Worm (Caenorhabditis elegans) whole organism, early embryonic: ENCODE data around the gene F19C6.5.

ENCODE experiments used
- B0310.2 ChIP-seq: sonication (generic microtip); optimal IDR thresholded peaks from 2 replicates; lab custom pipeline; 2016; ENCODE audit warnings: mild to moderate bottlenecking, missing genetic modification characterization, missing compliant biosample characterization
- F13C5.2 ChIP-seq: sonication (generic microtip); optimal IDR thresholded peaks from 2 replicates; lab custom pipeline; 2017; ENCODE audit warnings: mild to moderate bottlenecking, missing genetic modification characterization, inconsistent platforms, missing compliant biosample characterization
- aly-1 ChIP-seq: sonication (generic microtip); optimal IDR thresholded peaks from 2 replicates; lab custom pipeline; 2016; ENCODE audit warnings: missing genetic modification characterization, missing compliant biosample characterization
- ama-1 ChIP-seq: fragments of 150-350 bp; optimal IDR thresholded peaks from 2 replicates; lab custom pipeline; 2014
- ceh-13 ChIP-seq: fragments of 200-800 bp; sonication (Bioruptor generic); optimal IDR thresholded peaks from 2 replicates; lab custom pipeline; 2018; ENCODE audit warnings: mild to moderate bottlenecking, missing genetic modification characterization, missing compliant biosample characterization
- ceh-36 ChIP-seq: sonication (generic microtip); optimal IDR thresholded peaks from 2 replicates; lab custom pipeline; 2016; ENCODE audit warnings: missing genetic modification characterization, inconsistent platforms, missing compliant biosample characterization
- ets-7 ChIP-seq: sonication (generic microtip); optimal IDR thresholded peaks from 2 replicates; lab custom pipeline; 2016; ENCODE audit warnings: missing genotype, missing genetic modification characterization, missing compliant biosample characterization
- flt-1 ChIP-seq: fragments of 200-800 bp; sonication (Bioruptor generic); IDR thresholded peaks from 2 replicates; pipeline ENCODE4 v1.3.6; 2022; ENCODE audit warnings: missing genetic modification characterization, missing compliant biosample characterization
- hmbx-1 ChIP-seq: sonication (generic microtip); optimal IDR thresholded peaks from 2 replicates; lab custom pipeline; 2016; ENCODE audit warnings: mild to moderate bottlenecking, missing genetic modification characterization, missing compliant biosample characterization
- hmg-4 ChIP-seq: fragments of 200-800 bp; sonication (Bioruptor generic); optimal IDR thresholded peaks from 2 replicates; lab custom pipeline; 2018; ENCODE audit warnings: mild to moderate bottlenecking, missing genetic modification characterization, missing compliant biosample characterization
- hnd-1 ChIP-seq: sonication (generic microtip); optimal IDR thresholded peaks from 2 replicates; lab custom pipeline; 2016; ENCODE audit warnings: missing genetic modification characterization, missing compliant biosample characterization
- pes-1 ChIP-seq: fragments of 200-800 bp; sonication (Bioruptor generic); IDR thresholded peaks from 2 replicates; pipeline ENCODE4 v1.3.6; 2022; ENCODE audit warnings: missing genetic modification reagents, missing genetic modification characterization, missing compliant biosample characterization
- scrt-1 ChIP-seq: fragments of 200-800 bp; sonication (Bioruptor generic); IDR thresholded peaks from 2 replicates; pipeline ENCODE4 v1.3.6; 2022; ENCODE audit warnings: missing genetic modification characterization, missing compliant biosample characterization
- sea-1 ChIP-seq: fragments of 200-800 bp; sonication (Bioruptor generic); conservative IDR thresholded peaks from 2 replicates; pipeline ENCODE4 v1.3.6; 2022; ENCODE audit warnings: missing genetic modification characterization, missing compliant biosample characterization
- tbx-11 ChIP-seq: fragments of 200-800 bp; sonication (Bioruptor generic); IDR thresholded peaks from 2 replicates; pipeline ENCODE4 v1.3.6; 2022; ENCODE audit warnings: missing genetic modification characterization, missing compliant biosample characterization
- tbx-37 ChIP-seq: fragments of 200-800 bp; sonication (Bioruptor generic); conservative IDR thresholded peaks from 2 replicates; pipeline ENCODE4 v1.3.6; 2022; ENCODE audit warnings: missing genetic modification reagents, missing genetic modification characterization, missing compliant biosample characterization
- tra-4 ChIP-seq: sonication (generic microtip); optimal IDR thresholded peaks from 2 replicates; lab custom pipeline; 2017; ENCODE audit warnings: missing genetic modification characterization, missing compliant biosample characterization

Gene F19C6.5

ce11 chrX:9984889-9985404, at the start of gene F19C6.5:
Gene F19C6.5 (minus strand): TSS chrX:9984939.
- TF ChIP-seq pes-1 (GFP tag; lab: Robert Waterston, UW) (no peak), tra-4 (tag; lab: Kevin White, UChicago) (no peak), ets-7 (tag; lab: Kevin White, UChicago) (no peak), hmg-4 (no peak), sea-1 (GFP tag; lab: Robert Waterston, UW) (no peak), aly-1 (tag; lab: Kevin White, UChicago) (no peak), ceh-36 (tag; lab: Kevin White, UChicago) (no peak), ceh-13 (GFP tag; lab: Kevin White, UChicago) (no peak), B0310.2 (tag; lab: Kevin White, UChicago) (no peak), tbx-37 (GFP tag; lab: Robert Waterston, UW) (no peak), ama-1 (no peak), hmbx-1 (no peak), F13C5.2 (tag; lab: Kevin White, UChicago) (no peak), tbx-11 (no peak), scrt-1 (GFP tag; lab: Robert Waterston, UW) (no peak)

- no peak for TF ChIP-seq ama-1
- TF ChIP-seq hmbx-1: no peak
- no peak for TF ChIP-seq flt-1 (GFP tag; lab: Robert Waterston, UW)
- TF ChIP-seq ets-7 (tag; lab: Kevin White, UChicago): no peak
- no peak for TF ChIP-seq tra-4 (tag; lab: Kevin White, UChicago)
- TF ChIP-seq ceh-36 (tag; lab: Kevin White, UChicago): no peak
- no peak for TF ChIP-seq tbx-11
- TF ChIP-seq F13C5.2 (tag; lab: Kevin White, UChicago): no peak
- no peak for TF ChIP-seq hnd-1 (tag; lab: Kevin White, UChicago)
- TF ChIP-seq sea-1 (GFP tag; lab: Robert Waterston, UW): no peak
- no peak for TF ChIP-seq scrt-1 (GFP tag; lab: Robert Waterston, UW)
- TF ChIP-seq pes-1 (GFP tag; lab: Robert Waterston, UW): no peak
Measured at ce11 chrX:10030836-10031235, 46.1 kb upstream of the F19C6.5 start, which contains the start of gene sek-6. Gene sek-6 (plus strand): TSS chrX:10031150.

- no peak for TF ChIP-seq hnd-1 (tag; lab: Kevin White, UChicago)
- TF ChIP-seq ceh-36 (tag; lab: Kevin White, UChicago): no peak
- TF ChIP-seq ets-7 (tag; lab: Kevin White, UChicago): no peak
- no peak for TF ChIP-seq B0310.2 (tag; lab: Kevin White, UChicago)
- TF ChIP-seq ama-1: no peak
- no peak for TF ChIP-seq sea-1 (GFP tag; lab: Robert Waterston, UW)
- no peak for TF ChIP-seq tbx-11
- no peak for TF ChIP-seq F13C5.2 (tag; lab: Kevin White, UChicago)
- no peak for TF ChIP-seq flt-1 (GFP tag; lab: Robert Waterston, UW)
- TF ChIP-seq scrt-1 (GFP tag; lab: Robert Waterston, UW): no peak
- no peak for TF ChIP-seq tbx-37 (GFP tag; lab: Robert Waterston, UW)
- TF ChIP-seq hmbx-1: no peak
- no peak for TF ChIP-seq pes-1 (GFP tag; lab: Robert Waterston, UW)
- TF ChIP-seq tra-4 (tag; lab: Kevin White, UChicago): no peak
- TF ChIP-seq ceh-13 (GFP tag; lab: Kevin White, UChicago): no peak
- no peak for TF ChIP-seq hmg-4
Measured at ce11 chrX:10027556-10027955, 42.8 kb upstream of the F19C6.5 start, which contains the start of gene mkk-4. Gene mkk-4 (plus strand): TSS chrX:10027856.

- TF ChIP-seq tbx-11: no peak
- no peak for TF ChIP-seq sea-1 (GFP tag; lab: Robert Waterston, UW)
- TF ChIP-seq tra-4 (tag; lab: Kevin White, UChicago): no peak
- no peak for TF ChIP-seq tbx-37 (GFP tag; lab: Robert Waterston, UW)
- no peak for TF ChIP-seq ets-7 (tag; lab: Kevin White, UChicago)
- TF ChIP-seq pes-1 (GFP tag; lab: Robert Waterston, UW): no peak
- no peak for TF ChIP-seq scrt-1 (GFP tag; lab: Robert Waterston, UW)
- TF ChIP-seq ceh-13 (GFP tag; lab: Kevin White, UChicago): no peak
- no peak for TF ChIP-seq F13C5.2 (tag; lab: Kevin White, UChicago)
- TF ChIP-seq flt-1 (GFP tag; lab: Robert Waterston, UW): no peak
- TF ChIP-seq hnd-1 (tag; lab: Kevin White, UChicago): no peak
- TF ChIP-seq aly-1 (tag; lab: Kevin White, UChicago): no peak
- TF ChIP-seq ama-1: no peak
Measured at ce11 chrX:10026347-10026746, 41.6 kb upstream of the F19C6.5 start.

ce11 chrX:10022016-10022415, 37.3 kb upstream of the F19C6.5 start, which contains the start of gene F42G10.1:
Gene F42G10.1 (minus strand): TSS chrX:10022166.
- TF ChIP-seq ama-1: no peak
- TF ChIP-seq ets-7 (tag; lab: Kevin White, UChicago): no peak
- no peak for TF ChIP-seq hmbx-1
- no peak for TF ChIP-seq B0310.2 (tag; lab: Kevin White, UChicago)
- TF ChIP-seq tra-4 (tag; lab: Kevin White, UChicago): no peak
- TF ChIP-seq tbx-11: no peak
- no peak for TF ChIP-seq hmg-4
- no peak for TF ChIP-seq aly-1 (tag; lab: Kevin White, UChicago)
- no peak for TF ChIP-seq scrt-1 (GFP tag; lab: Robert Waterston, UW)
- no peak for TF ChIP-seq flt-1 (GFP tag; lab: Robert Waterston, UW)
- TF ChIP-seq tbx-37 (GFP tag; lab: Robert Waterston, UW): no peak

- TF ChIP-seq flt-1 (GFP tag; lab: Robert Waterston, UW) (no peak), tra-4 (tag; lab: Kevin White, UChicago) (no peak), scrt-1 (GFP tag; lab: Robert Waterston, UW) (no peak)
Measured at ce11 chrX:10017975-10018654, 33.4 kb upstream of the F19C6.5 start, which contains the start of gene F19C6.4. Gene F19C6.4 (minus strand): TSS chrX:10018025.

- TF ChIP-seq ceh-36 (tag; lab: Kevin White, UChicago) (no peak), tra-4 (tag; lab: Kevin White, UChicago) (no peak), ets-7 (tag; lab: Kevin White, UChicago) (no peak), ama-1 (no peak), hmbx-1 (no peak), hnd-1 (tag; lab: Kevin White, UChicago) (no peak), tbx-37 (GFP tag; lab: Robert Waterston, UW) (no peak), tbx-11 (no peak), sea-1 (GFP tag; lab: Robert Waterston, UW) (no peak), hmg-4 (no peak), ceh-13 (GFP tag; lab: Kevin White, UChicago) (no peak), flt-1 (GFP tag; lab: Robert Waterston, UW) (no peak), F13C5.2 (tag; lab: Kevin White, UChicago) (no peak), scrt-1 (GFP tag; lab: Robert Waterston, UW) (no peak), aly-1 (tag; lab: Kevin White, UChicago) (no peak)
Measured at ce11 chrX:10009985-10010384, 25.2 kb upstream of the F19C6.5 start.
